Fruit fly (Drosophila melanogaster) whole organism, embryonic: Measurements from ENCODE around the gene Cisd2.

Experiments used
- CG2129 ChIP-seq: fragments of 200-800 bp; sonication (Bioruptor generic); IDR thresholded peaks from 2 replicates; pipeline ENCODE4 v1.3.6; 2022; ENCODE audit warnings: missing biosample characterization, missing genetic modification characterization; ENCODE audit not compliant: partially characterized antibody
- CG8089 ChIP-seq: fragments of 200-800 bp; sonication (Bioruptor generic); optimal IDR thresholded peaks from 3 replicates; lab custom pipeline; 2016; ENCODE audit warnings: missing biosample characterization, missing genetic modification characterization
- aop ChIP-seq: fragments of 200-800 bp; sonication (Bioruptor generic); IDR thresholded peaks from 2 replicates; pipeline ENCODE4 v1.3.6; 2022; ENCODE audit warnings: missing biosample characterization, missing genetic modification characterization
- ap ChIP-seq: fragments of 200-800 bp; sonication (Bioruptor generic); IDR thresholded peaks from 2 replicates; pipeline ENCODE4 v1.3.6; 2022; ENCODE audit warnings: missing biosample characterization, missing genetic modification characterization
- bsh ChIP-seq, 2 experiments: fragments of 200-800 bp; sonication (Bioruptor generic); optimal IDR thresholded peaks; 2 replicates each; lab custom pipeline; 2017 to 2018; ENCODE audit warnings: mild to moderate bottlenecking in 2 of 2, missing biosample characterization in 2 of 2, missing genetic modification characterization in 2 of 2, moderate library complexity in 1 of 2
- croc ChIP-seq: fragments of 200-800 bp; sonication (Bioruptor generic); conservative IDR thresholded peaks from 3 replicates; pipeline ENCODE4 v1.3.6; 2022; ENCODE audit warnings: missing biosample characterization, missing genetic modification characterization
- da ChIP-seq: fragments of 200-800 bp; sonication (Bioruptor generic); optimal IDR thresholded peaks from 2 replicates; lab custom pipeline; 2016; ENCODE audit warnings: missing biosample characterization, missing genetic modification characterization
- dpn ChIP-seq, 2 experiments: fragments of 200-800 bp; sonication (Bioruptor generic); optimal IDR thresholded peaks; 3 replicates each; lab custom pipeline; 2016; ENCODE audit warnings: missing biosample characterization in 2 of 2, missing genetic modification characterization in 2 of 2
- hth ChIP-seq: fragments of >200 bp; optimal IDR thresholded peaks from 2 replicates; lab custom pipeline; 2017; ENCODE audit warnings: inconsistent platforms
- lov ChIP-seq, 2 experiments: fragments of 200-800 bp in 1 of 2; fragments of >200 bp in 1 of 2; sonication (Bioruptor generic) in 1 of 2; IDR thresholded peaks in 1 of 2; optimal IDR thresholded peaks in 1 of 2; 2 replicates in 1 of 2; 3 replicates in 1 of 2; pipeline versions ENCODE4 v1.3.6 to Lab custom; 2017 to 2022; ENCODE audit warnings: missing biosample characterization in 1 of 2, missing genetic modification characterization in 1 of 2
- pb ChIP-seq: fragments of 200-800 bp; sonication (Bioruptor generic); optimal IDR thresholded peaks from 3 replicates; lab custom pipeline; 2016; ENCODE audit warnings: missing biosample characterization, missing genetic modification characterization
- zen2 ChIP-seq: fragments of 200-800 bp; sonication (Bioruptor generic); IDR thresholded peaks from 3 replicates; pipeline ENCODE4 v1.3.6; 2022; ENCODE audit warnings: missing biosample characterization, missing genetic modification characterization; ENCODE audit not compliant: partially characterized antibody

DNA sequence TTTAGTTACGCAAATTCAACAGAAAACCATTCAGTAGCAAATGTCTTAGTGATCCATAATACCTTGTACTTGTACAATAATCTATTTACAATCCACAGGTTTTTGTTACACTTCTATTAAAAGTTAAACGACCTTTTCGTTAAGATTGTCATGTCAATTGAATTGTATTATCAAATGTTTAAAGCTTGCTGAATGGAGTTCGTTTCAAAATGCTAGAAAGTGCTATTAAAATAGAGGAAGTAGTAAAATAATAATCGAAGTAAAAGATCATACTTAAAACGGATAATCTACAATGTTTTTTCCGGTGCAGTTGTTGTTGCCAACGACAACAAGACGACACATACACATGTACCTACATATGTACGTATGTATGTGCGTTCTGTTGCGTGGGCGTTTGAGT, 5.2 kb downstream of the Cisd2 start:
- TF ChIP-seq da (GFP tag; lab: Kevin White, UChicago) (no peak), bsh (GFP tag; optimal IDR thresholded peaks at IDR 0.05; lab: Kevin White, UChicago) (peak in 1 of 2 experiments; percentile 48), hth (lab: Kevin White, UChicago) (no peak), ap (GFP tag; lab: Robert Waterston, UW) (no peak), CG8089 (no peak), CG2129 (no peak), dpn (GFP tag; optimal IDR thresholded peaks at IDR 0.05; lab: Kevin White, UChicago) (no peak), zen2 (GFP tag; lab: Robert Waterston, UW) (no peak), lov (optimal IDR thresholded peaks at IDR 0.05; lab: Kevin White, UChicago) (no peak), lov (GFP tag; IDR thresholded peaks at IDR 0.05; lab: Robert Waterston, UW) (no peak), croc (GFP tag; lab: Robert Waterston, UW) (no peak), aop (GFP tag; lab: Robert Waterston, UW) (no peak), pb (GFP tag; lab: Kevin White, UChicago) (no peak)
